Fruit fly (Drosophila melanogaster) whole organism, adult: ENCODE measurements around the gene ftz.

Source experiments
- CG11617 ChIP-seq: fragments of 200-800 bp; sonication (Bioruptor generic); optimal IDR thresholded peaks from 2 replicates; lab custom pipeline; 2017; ENCODE audit warnings: mild to moderate bottlenecking, missing biosample characterization, missing genetic modification reagents, missing genetic modification characterization
- CG12768 ChIP-seq: fragments of 200-800 bp; sonication (Bioruptor generic); optimal IDR thresholded peaks from 2 replicates; lab custom pipeline; 2017; ENCODE audit warnings: missing biosample characterization, missing genetic modification characterization, mild to moderate bottlenecking, moderate library complexity, missing genetic modification reagents
- CG14711 ChIP-seq: fragments of 200-800 bp; sonication (Bioruptor generic); optimal IDR thresholded peaks from 2 replicates; lab custom pipeline; 2018; ENCODE audit warnings: missing biosample characterization, mild to moderate bottlenecking, missing genetic modification characterization, moderate library complexity
- CG1620 ChIP-seq: fragments of 200-800 bp; sonication (Bioruptor generic); optimal IDR thresholded peaks from 2 replicates; lab custom pipeline; 2016; ENCODE audit warnings: missing biosample characterization, missing genetic modification characterization
- CG33017 ChIP-seq: fragments of 200-800 bp; sonication (Bioruptor generic); optimal IDR thresholded peaks from 2 replicates; lab custom pipeline; 2018; ENCODE audit warnings: missing biosample characterization, mild to moderate bottlenecking, missing genetic modification characterization, moderate library complexity
- CG5204 ChIP-seq: fragments of 200-800 bp; sonication (Bioruptor generic); optimal IDR thresholded peaks from 2 replicates; lab custom pipeline; 2016; ENCODE audit warnings: missing biosample characterization, missing genetic modification characterization
- CG7045 ChIP-seq: fragments of 200-800 bp; sonication (Bioruptor generic); optimal IDR thresholded peaks from 2 replicates; lab custom pipeline; 2017; ENCODE audit warnings: missing biosample characterization, mild to moderate bottlenecking, missing genetic modification characterization
- CG7101 ChIP-seq: fragments of 200-800 bp; sonication (Bioruptor generic); optimal IDR thresholded peaks from 2 replicates; lab custom pipeline; 2018; ENCODE audit warnings: missing biosample characterization, mild to moderate bottlenecking, missing genetic modification characterization, moderate library complexity
- Clk ChIP-seq: fragments of 200-800 bp; sonication (Bioruptor generic); optimal IDR thresholded peaks from 2 replicates; lab custom pipeline; 2017; ENCODE audit warnings: missing biosample characterization, missing genetic modification characterization
- Crg-1 ChIP-seq: fragments of 200-800 bp; sonication (Bioruptor generic); optimal IDR thresholded peaks from 2 replicates; lab custom pipeline; 2016; ENCODE audit warnings: missing biosample characterization, missing genetic modification characterization
- Hr96 ChIP-seq: fragments of 200-800 bp; sonication (Bioruptor generic); optimal IDR thresholded peaks from 2 replicates; lab custom pipeline; 2016; ENCODE audit warnings: missing biosample characterization, missing genetic modification characterization
- Mnt ChIP-seq: fragments of 200-800 bp; sonication (Bioruptor generic); optimal IDR thresholded peaks from 2 replicates; lab custom pipeline; 2016; ENCODE audit warnings: missing biosample characterization, mild to moderate bottlenecking, missing genetic modification characterization
- bab1 ChIP-seq: fragments of 200-800 bp; sonication (Bioruptor generic); optimal IDR thresholded peaks from 3 replicates; lab custom pipeline; 2019; ENCODE audit warnings: missing biosample characterization, mild to moderate bottlenecking, missing genetic modification characterization, moderate library complexity
- cic ChIP-seq: fragments of 200-800 bp; sonication (Bioruptor generic); optimal IDR thresholded peaks from 2 replicates; lab custom pipeline; 2017; ENCODE audit warnings: missing biosample characterization, mild to moderate bottlenecking, missing genetic modification characterization, moderate library complexity
- cnc ChIP-seq, 2 experiments: fragments of >200 bp; optimal IDR thresholded peaks; 2 replicates each; lab custom pipeline; 2017
- kay ChIP-seq: fragments of 200-800 bp; sonication (Bioruptor generic); peaks from one replicate; lab custom pipeline; 2016; ENCODE audit warnings: missing biosample characterization, missing genetic modification characterization, borderline replicate concordance
- ovo ChIP-seq: fragments of 200-800 bp; sonication (Bioruptor generic); optimal IDR thresholded peaks from 2 replicates; lab custom pipeline; 2016; ENCODE audit warnings: missing biosample characterization, missing genetic modification characterization
- pad ChIP-seq: fragments of 200-800 bp; sonication (Bioruptor generic); optimal IDR thresholded peaks from 3 replicates; lab custom pipeline; 2017; ENCODE audit warnings: missing biosample characterization, missing genetic modification characterization, mild to moderate bottlenecking, moderate library complexity, missing genetic modification reagents
- tj ChIP-seq: fragments of 200-800 bp; sonication (Bioruptor generic); optimal IDR thresholded peaks from 3 replicates; lab custom pipeline; 2017; ENCODE audit warnings: missing biosample characterization, mild to moderate bottlenecking, missing genetic modification characterization, moderate library complexity
- toe ChIP-seq: fragments of 200-800 bp; sonication (Bioruptor generic); optimal IDR thresholded peaks from 2 replicates; lab custom pipeline; 2016; ENCODE audit warnings: missing biosample characterization, missing genetic modification characterization

The ftz gene

DNA sequence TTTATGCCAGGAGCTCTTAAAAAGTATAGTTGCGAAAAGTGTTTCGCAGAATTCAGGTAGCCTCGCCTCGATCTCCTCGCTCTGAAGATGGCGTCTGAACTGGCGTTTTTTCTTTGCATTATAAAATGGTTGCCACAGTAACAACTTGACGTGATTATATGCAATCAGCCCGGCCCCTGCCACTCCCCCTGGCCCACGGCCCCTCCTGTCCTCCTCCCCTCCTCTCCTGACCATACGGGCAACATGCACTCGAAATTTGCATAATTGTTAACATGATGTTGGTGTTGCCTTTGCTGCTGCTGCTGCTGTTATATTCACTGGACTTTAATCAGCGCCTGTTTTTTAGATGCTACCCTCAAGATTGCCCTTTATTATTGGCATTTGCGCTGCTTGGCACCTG is 25.5 kb upstream of the ftz start:
- no peak for TF ChIP-seq Crg-1 (GFP tag; lab: Kevin White, UChicago)
- TF ChIP-seq CG11617 (GFP tag; lab: Kevin White, UChicago): no peak
- no peak for TF ChIP-seq kay (GFP tag; lab: Kevin White, UChicago)
- TF ChIP-seq CG14711 (tag; lab: Kevin White, UChicago): no peak
- TF ChIP-seq toe (GFP tag; lab: Kevin White, UChicago): no peak
- TF ChIP-seq bab1: no peak
- no peak for TF ChIP-seq pad (GFP tag; lab: Kevin White, UChicago)
- TF ChIP-seq cnc (optimal IDR thresholded peaks at IDR 0.05; lab: Kevin White, UChicago): no peak
- no peak for TF ChIP-seq CG7101 (tag; lab: Kevin White, UChicago)
- no peak for TF ChIP-seq ovo

DNA sequence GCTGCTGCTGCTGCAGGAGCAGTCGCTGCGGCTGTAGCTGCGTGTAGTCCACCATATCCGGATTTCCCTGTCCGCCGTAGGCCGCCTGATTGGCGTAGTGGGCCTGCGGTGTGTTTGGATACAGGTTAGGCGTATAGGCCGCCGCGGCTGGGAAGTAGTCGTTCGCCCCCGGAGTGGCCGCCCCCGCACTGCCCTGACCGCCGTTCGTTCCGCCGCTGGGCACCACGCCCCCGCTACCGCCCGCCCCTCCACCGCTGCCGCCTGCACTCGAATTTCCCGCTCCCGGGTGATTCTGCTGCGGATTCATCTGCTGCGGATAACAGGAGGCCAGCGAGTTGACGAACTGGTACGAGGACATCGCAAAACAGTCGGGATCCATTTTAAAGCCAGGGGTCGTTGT is 22.3 kb upstream of the ftz start:
- no peak for TF ChIP-seq Mnt (GFP tag; lab: Kevin White, UChicago)
- TF ChIP-seq CG7045 (GFP tag; lab: Kevin White, UChicago): no peak
- TF ChIP-seq CG1620 (GFP tag; lab: Kevin White, UChicago): no peak
- TF ChIP-seq CG12768 (GFP tag; lab: Kevin White, UChicago): no peak

DNA sequence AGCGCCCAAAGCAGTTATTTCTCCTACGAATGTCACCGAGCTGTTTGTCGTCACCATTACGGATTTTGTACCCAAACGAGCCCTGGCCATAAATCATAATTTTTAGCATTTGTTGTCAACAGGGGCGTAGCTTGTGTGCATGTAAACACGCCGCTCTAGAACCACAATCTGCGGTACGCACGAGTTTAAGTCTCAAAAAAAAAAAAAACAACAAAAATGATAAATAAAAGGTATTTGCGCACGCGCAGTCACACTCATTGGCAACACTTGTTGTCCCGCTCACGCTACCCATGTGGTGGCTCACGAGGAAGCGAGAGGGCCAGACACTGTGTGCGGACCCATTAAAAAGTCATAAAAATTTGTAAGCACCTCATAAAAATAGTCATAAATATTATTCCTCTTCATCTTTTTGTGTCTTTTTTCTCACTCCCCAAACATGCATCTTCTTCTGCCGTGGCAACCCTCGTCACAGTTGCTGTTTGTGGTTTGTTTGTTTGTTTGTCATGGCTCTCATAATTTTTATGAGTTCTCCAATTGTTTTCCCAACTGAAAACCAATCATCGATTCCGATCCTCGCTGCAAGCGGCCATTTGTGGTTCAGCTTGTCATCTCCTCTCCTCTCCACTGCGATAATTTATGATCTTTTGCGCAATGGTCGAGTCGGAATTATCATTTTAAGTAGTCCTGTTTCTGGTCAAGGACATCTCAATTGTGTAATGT is 18.5 kb upstream of the ftz start:
- TF ChIP-seq Mnt (GFP tag; lab: Kevin White, UChicago) (no peak), CG11617 (GFP tag; lab: Kevin White, UChicago) (no peak), CG12768 (GFP tag; lab: Kevin White, UChicago) (no peak), CG1620 (GFP tag; lab: Kevin White, UChicago) (no peak), pad (GFP tag; lab: Kevin White, UChicago) (no peak), CG7045 (GFP tag; lab: Kevin White, UChicago) (no peak), toe (GFP tag; lab: Kevin White, UChicago) (no peak), cnc (optimal IDR thresholded peaks at IDR 0.05; lab: Kevin White, UChicago) (no peak), Crg-1 (GFP tag; lab: Kevin White, UChicago) (no peak)

DNA sequence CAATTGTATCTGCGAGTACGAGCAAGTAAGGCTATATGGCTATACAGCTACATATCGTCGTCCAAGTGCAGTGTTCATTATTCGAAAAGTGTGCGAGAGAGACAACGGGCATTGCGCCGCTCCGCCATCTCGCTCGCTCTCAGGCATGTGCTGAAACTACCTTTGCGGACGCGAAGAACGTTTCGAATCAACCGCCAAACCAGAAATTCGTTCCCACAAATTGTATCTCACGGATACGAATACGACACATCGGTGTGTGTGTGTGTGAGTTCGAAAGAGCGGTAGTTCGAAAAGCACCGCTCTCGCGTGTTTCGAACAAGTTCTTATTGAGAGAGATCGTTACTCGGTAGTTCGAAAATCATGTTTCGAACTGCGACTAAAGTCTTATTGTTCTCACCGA is 15.5 kb upstream of the ftz start:
- TF ChIP-seq pad (GFP tag; lab: Kevin White, UChicago) (peak; percentile 7), CG14711 (tag; lab: Kevin White, UChicago) (no peak), Clk (GFP tag; lab: Kevin White, UChicago) (no peak), CG1620 (GFP tag; lab: Kevin White, UChicago) (no peak), ovo (no peak), cnc (optimal IDR thresholded peaks at IDR 0.05; lab: Kevin White, UChicago) (no peak)

DNA sequence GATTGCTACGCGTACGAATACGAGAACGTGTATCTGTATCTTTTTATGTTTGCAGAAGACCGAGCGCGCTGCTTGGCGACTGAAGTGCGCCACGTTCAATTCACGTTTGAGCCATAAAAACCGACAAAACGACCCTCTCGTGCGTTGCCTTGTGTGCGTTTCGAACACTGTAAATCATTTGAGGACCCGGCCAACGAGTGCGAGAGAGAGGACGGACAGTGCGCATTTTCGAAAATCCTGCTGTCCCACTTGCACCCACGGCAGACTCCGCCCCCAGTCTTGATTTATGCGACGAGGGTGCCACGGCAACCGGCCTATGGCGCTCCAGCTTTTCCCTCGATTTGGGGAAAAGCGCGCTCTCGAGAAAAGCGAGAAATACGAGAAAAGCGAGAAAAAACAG is 14.3 kb upstream of the ftz start, which contains the start of gene Scr:
Scr (minus strand) TSS at position 116 of the 400 bp plus-strand sequence.
- TF ChIP-seq toe (GFP tag; lab: Kevin White, UChicago) (no peak), ovo (no peak), CG33017 (tag; lab: Kevin White, UChicago) (no peak), Mnt (GFP tag; lab: Kevin White, UChicago) (no peak), Hr96 (GFP tag; lab: Kevin White, UChicago) (no peak), cnc (optimal IDR thresholded peaks at IDR 0.05; lab: Kevin White, UChicago) (no peak), CG7101 (tag; lab: Kevin White, UChicago) (no peak), CG7045 (GFP tag; lab: Kevin White, UChicago) (no peak), bab1 (no peak), CG11617 (GFP tag; lab: Kevin White, UChicago) (no peak), CG12768 (GFP tag; lab: Kevin White, UChicago) (no peak), tj (GFP tag; lab: Kevin White, UChicago) (no peak), Crg-1 (GFP tag; lab: Kevin White, UChicago) (no peak), Clk (GFP tag; lab: Kevin White, UChicago) (no peak), CG1620 (GFP tag; lab: Kevin White, UChicago) (no peak), cic (no peak), kay (GFP tag; lab: Kevin White, UChicago) (no peak), CG14711 (tag; lab: Kevin White, UChicago) (no peak)

DNA sequence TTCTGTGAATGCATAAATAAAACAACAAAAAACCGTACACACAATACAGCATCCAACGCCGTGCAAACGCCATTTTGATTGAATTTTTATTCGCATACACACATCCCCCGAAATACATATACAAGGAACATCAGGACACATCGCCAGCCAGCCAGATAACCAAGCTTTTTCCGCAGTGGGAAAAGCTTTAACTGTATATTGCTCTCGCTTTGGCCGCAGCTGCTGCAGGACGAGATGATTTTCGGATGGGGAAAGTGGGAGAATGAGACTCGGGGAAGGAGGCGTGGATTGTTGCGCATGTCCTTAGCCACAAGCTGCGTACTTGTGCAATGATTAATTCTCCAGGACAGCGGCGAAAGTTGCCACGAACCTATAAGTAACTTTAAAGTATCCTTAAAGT is 11.1 kb upstream of the ftz start:
- TF ChIP-seq cnc (optimal IDR thresholded peaks at IDR 0.05; lab: Kevin White, UChicago): no peak
- no peak for TF ChIP-seq Crg-1 (GFP tag; lab: Kevin White, UChicago)
- TF ChIP-seq Hr96 (GFP tag; lab: Kevin White, UChicago): no peak
- TF ChIP-seq CG11617 (GFP tag; lab: Kevin White, UChicago): no peak
- TF ChIP-seq CG12768 (GFP tag; lab: Kevin White, UChicago): no peak
- TF ChIP-seq tj (GFP tag; lab: Kevin White, UChicago): no peak
- TF ChIP-seq CG5204 (GFP tag; lab: Kevin White, UChicago): no peak
- TF ChIP-seq CG33017 (tag; lab: Kevin White, UChicago): no peak
- TF ChIP-seq Clk (GFP tag; lab: Kevin White, UChicago): no peak
- TF ChIP-seq CG14711 (tag; lab: Kevin White, UChicago): no peak
- no peak for TF ChIP-seq CG7101 (tag; lab: Kevin White, UChicago)
- TF ChIP-seq toe (GFP tag; lab: Kevin White, UChicago): no peak
- TF ChIP-seq CG1620 (GFP tag; lab: Kevin White, UChicago): no peak
- TF ChIP-seq cic: no peak
- no peak for TF ChIP-seq kay (GFP tag; lab: Kevin White, UChicago)
